Worm (Caenorhabditis elegans): ENCODE data around the gene clec-59.

clec-59 gene

DNA sequence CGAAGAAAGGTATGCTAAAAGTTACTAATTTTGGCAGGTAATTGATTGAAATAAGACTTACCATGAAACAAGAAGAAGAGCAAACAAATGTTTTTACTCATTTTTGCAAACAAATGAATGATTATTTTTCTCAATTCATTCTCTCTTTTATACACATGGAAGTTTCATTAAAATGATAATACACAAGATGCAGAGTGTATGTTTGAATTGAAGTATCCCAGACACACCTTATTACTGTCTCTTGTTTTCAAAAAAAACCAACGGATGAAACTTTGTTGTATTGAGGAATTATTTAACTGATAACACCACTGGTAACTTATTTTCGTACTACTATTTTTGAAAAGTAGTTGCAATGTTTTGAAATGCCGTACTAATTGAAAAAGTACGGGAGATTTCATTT lies at the start of gene clec-59:
clec-59 (minus strand) TSS at position 101 of the 400 bp plus-strand sequence.
- TF ChIP-seq elt-1 (tag; optimal IDR thresholded peaks at IDR 0.05; ENCODE audit: borderline replicate concordance, insufficient read depth) (no peak), sem-2 (GFP tag; optimal IDR thresholded peaks at IDR 0.05) (no peak), elt-3 (tag; optimal IDR thresholded peaks at IDR 0.05) (no peak), hlh-1 (tag; optimal IDR thresholded peaks at IDR 0.05) (no peak), ceh-83 (GFP tag; optimal IDR thresholded peaks at IDR 0.05) (no peak), ceh-39 (tag; optimal IDR thresholded peaks at IDR 0.05) (no peak), sptf-1 (tag; optimal IDR thresholded peaks at IDR 0.05) (no peak), lin-13 (tag; optimal IDR thresholded peaks at IDR 0.05) (no peak), ceh-43 (GFP tag; optimal IDR thresholded peaks at IDR 0.05) (no peak), unc-62 (GFP tag; optimal IDR thresholded peaks at IDR 0.05) (no peak), nhr-237 (tag; optimal IDR thresholded peaks at IDR 0.05) (no peak), ces-1 (GFP tag; optimal IDR thresholded peaks at IDR 0.05) (no peak), mab-5 (tag; optimal IDR thresholded peaks at IDR 0.05) (no peak), mep-1 (tag; optimal IDR thresholded peaks at IDR 0.05) (no peak), ham-2 (GFP tag; optimal IDR thresholded peaks at IDR 0.05) (no peak), drap-1 (GFP tag; optimal IDR thresholded peaks at IDR 0.05) (no peak), unc-39 (tag; optimal IDR thresholded peaks at IDR 0.05) (no peak)

- TF ChIP-seq unc-62 (GFP tag; optimal IDR thresholded peaks at IDR 0.05), result no peak
These were observed 48.4 kb upstream of the clec-59 start, which contains the start of gene mab-10 for ce11 chrII:10527649-10528134. Gene mab-10, plus strand, starts transcription at chrII:10528084.

DNA sequence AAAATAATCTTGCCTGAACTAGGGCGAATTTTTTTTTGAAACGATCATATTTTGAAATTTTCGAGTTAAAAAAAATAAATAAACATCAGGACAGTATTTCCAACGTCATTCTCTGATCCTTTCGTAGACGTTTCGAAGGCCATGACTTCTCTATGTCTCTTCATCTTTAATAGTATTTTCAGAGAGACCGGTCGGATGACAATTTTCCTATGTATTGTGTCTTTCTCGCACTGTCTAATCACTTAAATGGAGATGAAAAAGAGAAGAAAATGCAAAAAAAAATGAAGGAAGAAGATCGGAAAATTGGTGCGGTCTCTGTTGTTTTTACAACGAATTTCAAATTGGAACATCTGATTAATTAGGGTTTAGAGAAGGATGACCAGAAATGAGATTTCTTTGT lies 45.9 kb upstream of the clec-59 start:
- TF ChIP-seq drap-1 (GFP tag; optimal IDR thresholded peaks at IDR 0.05), result no peak
- TF ChIP-seq mab-5 (tag; optimal IDR thresholded peaks at IDR 0.05), result no peak
- TF ChIP-seq ceh-39 (tag; optimal IDR thresholded peaks at IDR 0.05), result no peak
- no peak for TF ChIP-seq nhr-237 (tag; optimal IDR thresholded peaks at IDR 0.05)
- no peak for TF ChIP-seq nhr-28 (tag; optimal IDR thresholded peaks at IDR 0.05)
- no peak for TF ChIP-seq blmp-1 (tag; optimal IDR thresholded peaks at IDR 0.05)
- TF ChIP-seq ham-2 (GFP tag; optimal IDR thresholded peaks at IDR 0.05), result no peak
- TF ChIP-seq mls-2 (tag; optimal IDR thresholded peaks at IDR 0.05), result no peak
- no peak for TF ChIP-seq snpc-4 (tag; optimal IDR thresholded peaks at IDR 0.05)
- TF ChIP-seq unc-120 (tag; optimal IDR thresholded peaks at IDR 0.05; ENCODE audit: poor library complexity, severe bottlenecking), result no peak
- no peak for TF ChIP-seq M03D4.4 (tag; optimal IDR thresholded peaks at IDR 0.05)
- TF ChIP-seq elt-3 (tag; optimal IDR thresholded peaks at IDR 0.05), result no peak
- TF ChIP-seq hlh-1 (tag; optimal IDR thresholded peaks at IDR 0.05), result no peak
- TF ChIP-seq cnd-1 (tag; optimal IDR thresholded peaks at IDR 0.05), result no peak
- no peak for TF ChIP-seq nhr-2 (tag; optimal IDR thresholded peaks at IDR 0.05)
- TF ChIP-seq sptf-1 (tag; optimal IDR thresholded peaks at IDR 0.05), result no peak
- no peak for TF ChIP-seq nhr-76 (tag; optimal IDR thresholded peaks at IDR 0.05)
- TF ChIP-seq elt-1 (tag; optimal IDR thresholded peaks at IDR 0.05; ENCODE audit: borderline replicate concordance, insufficient read depth), result no peak

ce11 chrII:10524374-10524773 lies 45.1 kb upstream of the clec-59 start, which contains the start of gene F59B10.6:
Gene F59B10.6, minus strand, starts transcription at chrII:10524474.
- no peak for TF ChIP-seq mls-2 (tag; optimal IDR thresholded peaks at IDR 0.05)
- TF ChIP-seq ceh-39 (tag; optimal IDR thresholded peaks at IDR 0.05), result no peak
- no peak for TF ChIP-seq pha-4 (tag; optimal IDR thresholded peaks at IDR 0.05)
- no peak for TF ChIP-seq blmp-1 (tag; optimal IDR thresholded peaks at IDR 0.05)
- TF ChIP-seq M03D4.4 (tag; optimal IDR thresholded peaks at IDR 0.05), result no peak
- no peak for TF ChIP-seq unc-120 (tag; optimal IDR thresholded peaks at IDR 0.05; ENCODE audit: poor library complexity, severe bottlenecking)
- no peak for TF ChIP-seq elt-3 (tag; optimal IDR thresholded peaks at IDR 0.05)
- no peak for TF ChIP-seq mab-5 (tag; optimal IDR thresholded peaks at IDR 0.05)
- TF ChIP-seq nhr-28 (tag; optimal IDR thresholded peaks at IDR 0.05), result no peak
- no peak for TF ChIP-seq ham-2 (GFP tag; optimal IDR thresholded peaks at IDR 0.05)
- TF ChIP-seq bed-3 (GFP tag; optimal IDR thresholded peaks at IDR 0.05), result no peak
- TF ChIP-seq ces-1 (GFP tag; optimal IDR thresholded peaks at IDR 0.05), result no peak
- TF ChIP-seq lin-32 (GFP tag; optimal IDR thresholded peaks at IDR 0.05), result no peak
- no peak for TF ChIP-seq sptf-1 (tag; optimal IDR thresholded peaks at IDR 0.05)

DNA sequence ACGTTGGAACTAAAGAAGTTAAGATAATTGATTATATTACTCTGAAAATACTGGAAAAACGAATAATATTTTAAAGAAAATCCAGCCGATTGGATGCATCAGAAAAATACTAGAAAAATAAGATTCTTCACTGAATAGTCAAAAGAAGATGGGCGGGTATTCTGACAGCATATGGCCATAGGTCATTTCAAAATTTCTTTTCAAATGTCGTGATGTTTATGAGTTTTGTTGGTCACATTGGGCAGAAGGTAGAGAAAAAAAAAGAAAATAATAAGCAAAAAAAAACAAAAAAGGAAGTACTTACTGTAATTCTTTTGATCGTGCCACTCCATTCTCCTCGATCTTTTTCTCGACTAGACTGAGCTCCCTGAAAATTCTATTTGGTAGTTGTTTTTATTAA lies 44.3 kb upstream of the clec-59 start, which contains the start of gene F59B10.5:
F59B10.5 (minus strand) TSS at position 101 of the 400 bp plus-strand sequence.
- TF ChIP-seq zip-8 (tag; optimal IDR thresholded peaks at IDR 0.05) (no peak), ztf-11 (tag; optimal IDR thresholded peaks at IDR 0.05) (no peak), cnd-1 (tag; optimal IDR thresholded peaks at IDR 0.05) (no peak), sem-2 (GFP tag; optimal IDR thresholded peaks at IDR 0.05) (no peak), unc-39 (tag; optimal IDR thresholded peaks at IDR 0.05) (no peak), ham-2 (GFP tag; optimal IDR thresholded peaks at IDR 0.05) (no peak), flh-1 (GFP tag; optimal IDR thresholded peaks at IDR 0.05) (no peak), mab-5 (tag; optimal IDR thresholded peaks at IDR 0.05) (no peak), lin-13 (tag; optimal IDR thresholded peaks at IDR 0.05) (no peak), blmp-1 (tag; optimal IDR thresholded peaks at IDR 0.05) (no peak)

Data from whole organism, mixed stage, embryonic.